Fruit fly (Drosophila melanogaster): ENCODE measurements around the gene tll.

tll gene

DNA sequence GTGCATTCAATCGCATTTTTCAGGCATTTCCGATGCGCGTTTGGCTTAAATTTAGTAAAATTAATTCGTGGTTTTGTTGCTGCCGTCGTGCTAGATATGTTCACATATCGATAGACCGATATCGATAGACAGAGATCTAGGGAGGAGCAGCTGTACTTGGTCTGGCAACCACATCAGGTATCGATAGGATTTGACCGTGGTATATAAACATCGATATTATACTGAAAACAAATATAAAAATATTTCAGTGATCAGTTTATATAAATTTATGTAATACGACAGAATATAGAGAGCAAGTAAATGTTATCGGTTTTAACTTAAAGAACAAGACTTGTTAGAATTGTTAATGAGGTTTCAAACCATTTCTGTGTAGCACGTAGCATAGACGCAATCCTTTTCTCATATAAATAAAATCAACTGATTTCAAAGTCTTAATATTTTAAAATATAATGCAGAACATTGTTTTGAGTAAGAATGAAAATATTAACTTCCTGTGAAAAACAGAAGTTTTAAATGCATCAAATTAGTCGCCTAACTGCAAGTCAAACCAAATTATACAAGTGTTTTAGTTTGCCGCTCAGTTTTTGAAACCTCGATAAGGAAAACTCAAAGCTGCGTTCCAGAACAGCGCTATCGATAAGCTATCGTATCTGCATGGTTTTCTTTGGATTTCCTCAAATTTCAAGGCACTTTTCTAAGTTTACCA is 45.5 kb upstream of the tll start, which contains the start of the genes wts and dj-1beta (continued):
- no peak for TF ChIP-seq CG15479 (GFP tag; optimal IDR thresholded peaks at IDR 0.05)
- TF ChIP-seq CG4404 (GFP tag; IDR thresholded peaks at IDR 0.05): no peak
- TF ChIP-seq CG10209 (GFP tag; optimal IDR thresholded peaks at IDR 0.05): no peak
- TF ChIP-seq Ravus (GFP tag; IDR thresholded peaks at IDR 0.05): no peak
- peak; percentile 11 for TF ChIP-seq Abd-B (GFP tag; optimal IDR thresholded peaks at IDR 0.05)
- no peak for TF ChIP-seq CG7745 (tag; optimal IDR thresholded peaks at IDR 0.05)
- TF ChIP-seq stwl (tag; optimal IDR thresholded peaks at IDR 0.05): peak; percentile 70
- peak; percentile 97 for TF ChIP-seq bbx (GFP tag; IDR thresholded peaks at IDR 0.05; ENCODE audit: partially characterized antibody)
- TF ChIP-seq hkb (optimal IDR thresholded peaks at IDR 0.05): no peak
- TF ChIP-seq hkb (GFP tag; IDR thresholded peaks at IDR 0.05): no peak
- TF ChIP-seq CG2202 (tag; optimal IDR thresholded peaks at IDR 0.05): no peak
- TF ChIP-seq Dp (GFP tag; optimal IDR thresholded peaks at IDR 0.05): peak; percentile 94
- peak; percentile 92 for TF ChIP-seq CG2116 (GFP tag; optimal IDR thresholded peaks at IDR 0.05)
- TF ChIP-seq Eip74EF (GFP tag; optimal IDR thresholded peaks at IDR 0.05): no peak
- TF ChIP-seq CG5245 (GFP tag; optimal IDR thresholded peaks at IDR 0.05): no peak

- TF ChIP-seq CG9817 (tag; optimal IDR thresholded peaks at IDR 0.05): peak; percentile 55
- peak; percentile 73; the same call in 2 of the 3 replicates for TF ChIP-seq CG11456 (GFP tag; IDR thresholded peaks at IDR 0.05)
- no peak for TF ChIP-seq CG1233 (GFP tag; optimal IDR thresholded peaks at IDR 0.05)
- peak; percentile 65 for TF ChIP-seq E2f2 (GFP tag; IDR thresholded peaks at IDR 0.05)
- TF ChIP-seq vvl (GFP tag; IDR thresholded peaks at IDR 0.05): peak; percentile 36
- peak; percentile 54 for TF ChIP-seq CG17829 (tag; optimal IDR thresholded peaks at IDR 0.05)
- TF ChIP-seq gce (GFP tag; IDR thresholded peaks at IDR 0.05): no peak; the same call in 1 of the 3 replicates
- TF ChIP-seq Camta (GFP tag; optimal IDR thresholded peaks at IDR 0.05): peak; percentile 19
- TF ChIP-seq dysf (GFP tag; IDR thresholded peaks at IDR 0.05): 0 out of 3 replicates have a peak, but pooled peaks have one; percentile 32
- peak; percentile 13; the same call in 1 of the 3 replicates for TF ChIP-seq croc (GFP tag; conservative IDR thresholded peaks at IDR 0.05)
- TF ChIP-seq slou (GFP tag; optimal IDR thresholded peaks at IDR 0.05): no peak
- TF ChIP-seq nau (GFP tag; optimal IDR thresholded peaks at IDR 0.05): peak; percentile 39
- peak; percentile 57; the same call in 1 of the 2 replicates for TF ChIP-seq Atf6 (GFP tag; IDR thresholded peaks at IDR 0.05)
- TF ChIP-seq CG30403 (GFP tag; optimal IDR thresholded peaks at IDR 0.05): peak; percentile 46
- no peak for TF ChIP-seq fd102C (GFP tag; optimal IDR thresholded peaks at IDR 0.05)
- TF ChIP-seq aop (GFP tag; IDR thresholded peaks at IDR 0.05): no peak
- TF ChIP-seq CG1792 (GFP tag; optimal IDR thresholded peaks at IDR 0.05): no peak
- no peak for TF ChIP-seq Asciz (GFP tag; optimal IDR thresholded peaks at IDR 0.05)
- 0 out of 2 replicates have a peak, but pooled peaks have one; percentile 7 for TF ChIP-seq Ada2b (GFP tag; IDR thresholded peaks at IDR 0.05)
- peak; percentile 55 for TF ChIP-seq CG2712 (tag; optimal IDR thresholded peaks at IDR 0.05)
- TF ChIP-seq sens (GFP tag): peak; percentile 74
- TF ChIP-seq Jarid2 (GFP tag; optimal IDR thresholded peaks at IDR 0.05): peak; percentile 92
- peak; percentile 62 for TF ChIP-seq CG13424 (tag; optimal IDR thresholded peaks at IDR 0.05)
- peak; percentile 69 for TF ChIP-seq ash1 (GFP tag; optimal IDR thresholded peaks at IDR 0.05)
- peak; percentile 36 to 42 for TF ChIP-seq chif (GFP tag; optimal IDR thresholded peaks at IDR 0.05)
- TF ChIP-seq zen2 (GFP tag; IDR thresholded peaks at IDR 0.05; ENCODE audit: partially characterized antibody): no peak
- no peak for TF ChIP-seq CG7271 (tag; optimal IDR thresholded peaks at IDR 0.05)
- peak; percentile 52 for TF ChIP-seq YL-1 (GFP tag; optimal IDR thresholded peaks at IDR 0.05)
- peak; percentile 57; the same call in 1 of the 2 replicates for TF ChIP-seq klu (GFP tag; IDR thresholded peaks at IDR 0.05)
- TF ChIP-seq grau (tag; optimal IDR thresholded peaks at IDR 0.05): peak; percentile 58
- peak; percentile 16 for TF ChIP-seq Hand (GFP tag; optimal IDR thresholded peaks at IDR 0.05)
Observed at dm6 chr3R:30808346-30809286, 43.5 kb upstream of the tll start, which contains the start of gene cindr. cindr (plus strand) TSS chr3R:30808617.
